Fruit fly (Drosophila melanogaster) whole organism, prepupa: ENCODE results near the gene Nup93-2.
A peak's percentile ranks its signal among the peaks of the same experiment; 100 is the strongest.

Source experiments
- CG11294 ChIP-seq: fragments of 200-800 bp; sonication (Bioruptor generic); IDR thresholded peaks from 2 replicates; pipeline ENCODE4 v1.3.6; 2022; ENCODE audit warnings: missing biosample characterization, missing genetic modification characterization
- CG11902 ChIP-seq: fragments of 200-800 bp; sonication (Bioruptor generic); optimal IDR thresholded peaks from 3 replicates; lab custom pipeline; 2016; ENCODE audit warnings: missing biosample characterization, missing genetic modification characterization
- CG3032 ChIP-seq: fragments of 200-800 bp; optimal IDR thresholded peaks from 2 replicates; lab custom pipeline; 2019; ENCODE audit warnings: missing biosample characterization, mild to moderate bottlenecking, missing genetic modification characterization, moderate library complexity
- CG3919 ChIP-seq: fragments of 200-800 bp; sonication (Bioruptor generic); optimal IDR thresholded peaks from 3 replicates; lab custom pipeline; 2016; ENCODE audit warnings: missing biosample characterization, missing genetic modification characterization
- CG6163 ChIP-seq: fragments of 200-800 bp; sonication (Bioruptor generic); IDR thresholded peaks from 3 replicates; pipeline ENCODE4 v1.3.6; 2022; ENCODE audit warnings: missing biosample characterization, missing genetic modification characterization
- Eip75B ChIP-seq: fragments of 200-800 bp; sonication (Bioruptor generic); optimal IDR thresholded peaks from 3 replicates; lab custom pipeline; 2016; ENCODE audit warnings: missing biosample characterization, missing genetic modification characterization
- Eip78C ChIP-seq: fragments of 200-800 bp; sonication (Bioruptor generic); peaks from one replicate; lab custom pipeline; 2016; ENCODE audit warnings: missing biosample characterization, missing genetic modification characterization
- Eip93F ChIP-seq: fragments of 200-800 bp; sonication (Bioruptor generic); optimal IDR thresholded peaks from 2 replicates; lab custom pipeline; 2016; ENCODE audit warnings: missing biosample characterization, mild to moderate bottlenecking, missing genetic modification characterization
- esn ChIP-seq: fragments of 200-800 bp; sonication (Bioruptor generic); optimal IDR thresholded peaks from 2 replicates; lab custom pipeline; 2016; ENCODE audit warnings: missing biosample characterization, mild to moderate bottlenecking, missing genetic modification characterization, moderate library complexity
- fd59A ChIP-seq: fragments of 200-800 bp; sonication (Bioruptor generic); optimal IDR thresholded peaks from 2 replicates; lab custom pipeline; 2017; ENCODE audit warnings: missing biosample characterization, mild to moderate bottlenecking, missing genetic modification characterization, missing genetic modification reagents
- fkh ChIP-seq: fragments of 200-800 bp; sonication (Bioruptor generic); optimal IDR thresholded peaks from 3 replicates; lab custom pipeline; 2017; ENCODE audit warnings: missing biosample characterization, mild to moderate bottlenecking, missing genetic modification characterization, moderate library complexity
- pdm3 ChIP-seq: fragments of 200-800 bp; sonication (Bioruptor generic); optimal IDR thresholded peaks from 3 replicates; lab custom pipeline; 2016; ENCODE audit warnings: missing biosample characterization, missing genetic modification characterization
- ss ChIP-seq, 2 experiments: fragments of 200-800 bp; sonication (Bioruptor generic); optimal IDR thresholded peaks; 2 replicates in 1 of 2; 3 replicates in 1 of 2; lab custom pipeline; 2017 to 2018; ENCODE audit warnings: mild to moderate bottlenecking in 2 of 2, missing biosample characterization in 2 of 2, missing genetic modification characterization in 2 of 2, moderate library complexity in 1 of 2
- vri ChIP-seq: fragments of 200-800 bp; sonication (Bioruptor generic); optimal IDR thresholded peaks from 3 replicates; lab custom pipeline; 2016; ENCODE audit warnings: missing biosample characterization, mild to moderate bottlenecking, missing genetic modification characterization

Gene Nup93-2

DNA sequence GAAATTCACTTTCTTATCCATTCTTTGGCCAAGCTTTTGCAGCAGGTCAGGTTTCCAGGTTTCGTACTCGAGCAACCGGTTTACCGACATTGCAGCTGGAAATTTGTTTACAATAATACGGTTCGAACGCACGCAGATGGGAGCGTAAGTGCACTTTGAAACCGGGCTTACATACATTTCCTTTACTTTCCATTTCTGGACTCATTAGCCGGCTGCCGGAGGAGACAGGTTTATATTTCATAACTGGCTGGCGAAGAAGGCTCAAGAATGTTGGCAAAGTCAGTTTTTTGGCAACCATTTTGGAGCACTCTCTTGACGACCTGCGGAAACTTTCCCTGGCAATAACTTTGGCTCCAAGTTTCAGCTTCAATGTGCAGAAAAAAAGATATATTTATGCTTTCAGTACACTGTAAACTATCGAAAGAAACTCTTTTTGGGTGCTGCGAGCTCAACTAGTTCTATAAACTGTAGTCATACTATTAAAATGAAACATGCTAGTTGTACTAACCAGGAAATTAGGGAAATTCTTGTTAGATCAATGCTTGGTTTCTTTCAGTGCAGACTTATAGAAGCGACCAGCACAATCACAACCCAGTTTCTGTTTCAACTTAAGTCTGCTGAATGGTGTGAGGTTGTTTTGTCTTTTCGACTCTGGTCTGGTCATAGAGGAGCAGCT is 51.1 kb downstream of the Nup93-2 start (continued):
- TF ChIP-seq fd59A (GFP tag; lab: Kevin White, UChicago): peak; percentile 13
- peak; percentile 65 for TF ChIP-seq Eip75B (GFP tag; lab: Kevin White, UChicago)
- peak; percentile 90 for TF ChIP-seq CG6163 (GFP tag; lab: Robert Waterston, UW)
- no peak for TF ChIP-seq CG3032 (tag; lab: Kevin White, UChicago)
- peak; percentile 57 for TF ChIP-seq CG11294 (GFP tag; lab: Robert Waterston, UW)
- TF ChIP-seq Eip93F (GFP tag; lab: Kevin White, UChicago): no peak
- TF ChIP-seq fkh: no peak
- peak; percentile 42 for TF ChIP-seq CG11902 (GFP tag; lab: Kevin White, UChicago)
- peak; percentile 94 for TF ChIP-seq Eip78C (GFP tag; lab: Kevin White, UChicago)
- peak; percentile 73 for TF ChIP-seq pdm3 (GFP tag; lab: Kevin White, UChicago)
- no peak for TF ChIP-seq esn (GFP tag; lab: Kevin White, UChicago)
- no peak for TF ChIP-seq ss (GFP tag; optimal IDR thresholded peaks at IDR 0.05; lab: Kevin White, UChicago)
- peak; percentile 86 for TF ChIP-seq CG3919 (GFP tag; lab: Kevin White, UChicago)
- TF ChIP-seq vri: no peak
